Fruit fly (Drosophila melanogaster) whole organism, embryonic: Measurements from ENCODE around the gene CG42827.

ENCODE experiments used
- Atf-2 ChIP-seq: fragments of 200-800 bp; sonication (Bioruptor generic); optimal IDR thresholded peaks from 2 replicates; lab custom pipeline; 2016; ENCODE audit warnings: missing biosample characterization, missing genetic modification characterization
- CG10565 ChIP-seq: fragments of 200-800 bp; sonication (Bioruptor generic); optimal IDR thresholded peaks from 3 replicates; lab custom pipeline; 2016; ENCODE audit warnings: missing biosample characterization, mild to moderate bottlenecking, missing genetic modification characterization
- CG11093 ChIP-seq: fragments of 200-800 bp; sonication (Bioruptor generic); IDR thresholded peaks from 3 replicates; pipeline ENCODE4 v1.3.6; 2022; ENCODE audit warnings: missing biosample characterization, missing genetic modification characterization
- CG14710 ChIP-seq: fragments of 200-800 bp; sonication (Bioruptor generic); optimal IDR thresholded peaks from 3 replicates; lab custom pipeline; 2019; ENCODE audit warnings: missing biosample characterization, mild to moderate bottlenecking, missing genetic modification characterization, moderate library complexity
- CG15269 ChIP-seq: fragments of 200-800 bp; sonication (Bioruptor generic); optimal IDR thresholded peaks from 2 replicates; lab custom pipeline; 2018; ENCODE audit warnings: missing biosample characterization, mild to moderate bottlenecking, missing genetic modification characterization, moderate library complexity
- CG15479 ChIP-seq: fragments of 200-800 bp; sonication (Bioruptor generic); optimal IDR thresholded peaks from 3 replicates; lab custom pipeline; 2019; ENCODE audit warnings: missing biosample characterization, mild to moderate bottlenecking, missing genetic modification characterization, moderate library complexity
- CG15514 ChIP-seq: fragments of 200-800 bp; sonication (Bioruptor generic); optimal IDR thresholded peaks from 3 replicates; lab custom pipeline; 2017; ENCODE audit warnings: missing biosample characterization, missing genetic modification characterization, mild to moderate bottlenecking, moderate library complexity, missing genetic modification reagents
- CG17568 ChIP-seq: fragments of 200-800 bp; sonication (Bioruptor generic); optimal IDR thresholded peaks from 2 replicates; lab custom pipeline; 2018; ENCODE audit warnings: missing biosample characterization, mild to moderate bottlenecking, missing genetic modification characterization, moderate library complexity
- CG18764 ChIP-seq: fragments of 200-800 bp; sonication (Bioruptor generic); optimal IDR thresholded peaks from 3 replicates; lab custom pipeline; 2016; ENCODE audit warnings: missing biosample characterization, missing genetic modification characterization
- CG3065 ChIP-seq: fragments of 200-800 bp; sonication (Bioruptor generic); optimal IDR thresholded peaks from 2 replicates; lab custom pipeline; 2016; ENCODE audit warnings: missing biosample characterization, missing genetic modification characterization
- CG3281 ChIP-seq: fragments of 200-800 bp; sonication (Bioruptor generic); optimal IDR thresholded peaks from 3 replicates; lab custom pipeline; 2017; ENCODE audit warnings: missing biosample characterization, mild to moderate bottlenecking, missing genetic modification characterization
- CG4730 ChIP-seq: fragments of 200-800 bp; sonication (Bioruptor generic); IDR thresholded peaks from 2 replicates; pipeline ENCODE4 v1.3.6; 2022; ENCODE audit warnings: missing biosample characterization, missing genetic modification characterization
- CG7357 ChIP-seq: fragments of 200-800 bp; sonication (Bioruptor generic); IDR thresholded peaks from 3 replicates; pipeline ENCODE4 v1.3.6; 2022; ENCODE audit warnings: missing biosample characterization, missing genetic modification characterization
- CG8359 ChIP-seq: fragments of 200-800 bp; sonication (Bioruptor generic); optimal IDR thresholded peaks from 2 replicates; lab custom pipeline; 2017; ENCODE audit warnings: missing biosample characterization, mild to moderate bottlenecking, missing genetic modification characterization, borderline replicate concordance
- CG8944 ChIP-seq: fragments of 200-800 bp; sonication (Bioruptor generic); optimal IDR thresholded peaks from 3 replicates; lab custom pipeline; 2016; ENCODE audit warnings: missing biosample characterization, missing genetic modification characterization
- CHES-1-like ChIP-seq: fragments of 200-800 bp; sonication (Bioruptor generic); optimal IDR thresholded peaks from 2 replicates; lab custom pipeline; 2016; ENCODE audit warnings: missing biosample characterization, missing genetic modification characterization
- D19B ChIP-seq: fragments of 200-800 bp; sonication (Bioruptor generic); optimal IDR thresholded peaks from 2 replicates; lab custom pipeline; 2017; ENCODE audit warnings: missing biosample characterization, mild to moderate bottlenecking, missing genetic modification characterization
- Dp ChIP-seq: fragments of 200-800 bp; sonication (Bioruptor generic); optimal IDR thresholded peaks from 2 replicates; lab custom pipeline; 2018; ENCODE audit warnings: missing biosample characterization, mild to moderate bottlenecking, missing genetic modification characterization, moderate library complexity
- Fer2 ChIP-seq: fragments of 200-800 bp; sonication (Bioruptor generic); optimal IDR thresholded peaks from 2 replicates; lab custom pipeline; 2018; ENCODE audit warnings: missing biosample characterization, mild to moderate bottlenecking, missing genetic modification characterization, moderate library complexity
- GATAe ChIP-seq: fragments of 200-800 bp; sonication (Bioruptor generic); conservative IDR thresholded peaks from 2 replicates; pipeline ENCODE4 v1.3.6; 2022; ENCODE audit warnings: missing biosample characterization, missing genetic modification characterization
- HLHmδ ChIP-seq: fragments of 200-800 bp; sonication (Bioruptor generic); optimal IDR thresholded peaks from 2 replicates; lab custom pipeline; 2018; ENCODE audit warnings: missing biosample characterization, mild to moderate bottlenecking, missing genetic modification characterization, moderate library complexity
- Hr39 ChIP-seq: fragments of >200 bp; optimal IDR thresholded peaks from 2 replicates; lab custom pipeline; 2017
- Max ChIP-seq: fragments of 200-800 bp; sonication (Bioruptor generic); optimal IDR thresholded peaks from 2 replicates; lab custom pipeline; 2016; ENCODE audit warnings: missing biosample characterization, mild to moderate bottlenecking, missing genetic modification characterization
- Rfx ChIP-seq: fragments of 200-800 bp; sonication (Bioruptor generic); IDR thresholded peaks from 2 replicates; pipeline ENCODE4 v1.3.6; 2022; ENCODE audit warnings: missing biosample characterization, missing genetic modification characterization
- Sox100B ChIP-seq: fragments of 200-800 bp; sonication (Bioruptor generic); optimal IDR thresholded peaks from 3 replicates; lab custom pipeline; 2018; ENCODE audit warnings: missing biosample characterization, mild to moderate bottlenecking, missing genetic modification characterization
- Sry-β ChIP-seq: fragments of 200-800 bp; sonication (Bioruptor generic); optimal IDR thresholded peaks from 2 replicates; lab custom pipeline; 2018; ENCODE audit warnings: missing biosample characterization, mild to moderate bottlenecking, missing genetic modification characterization, moderate library complexity
- Trl ChIP-seq, 3 experiments: fragments of >200 bp in 2 of 3; fragments of 200-800 bp in 1 of 3; sonication (Bioruptor generic) in 1 of 3; optimal IDR thresholded peaks; 2 replicates in 1 of 3; 3 replicates in 2 of 3; lab custom pipeline; 2016 to 2017; ENCODE audit warnings: missing biosample characterization in 1 of 3, missing genetic modification characterization in 1 of 3
- ara ChIP-seq: fragments of 200-800 bp; sonication (Bioruptor generic); IDR thresholded peaks from 2 replicates; pipeline ENCODE4 v1.3.6; 2022; ENCODE audit warnings: missing biosample characterization, missing genetic modification characterization
- az2 ChIP-seq: fragments of 200-800 bp; sonication (Bioruptor generic); optimal IDR thresholded peaks from 3 replicates; lab custom pipeline; 2016; ENCODE audit warnings: missing biosample characterization, missing genetic modification characterization
- bab2 ChIP-seq: fragments of 200-800 bp; sonication (Bioruptor generic); optimal IDR thresholded peaks from 2 replicates; lab custom pipeline; 2016; ENCODE audit warnings: missing biosample characterization, missing genetic modification characterization
- bigmax ChIP-seq: fragments of 200-800 bp; sonication (Bioruptor generic); optimal IDR thresholded peaks from 2 replicates; lab custom pipeline; 2018; ENCODE audit warnings: missing biosample characterization, mild to moderate bottlenecking, missing genetic modification characterization
- chif ChIP-seq, 2 experiments: fragments of 200-800 bp; sonication (Bioruptor generic); optimal IDR thresholded peaks; 3 replicates each; lab custom pipeline; 2016; ENCODE audit warnings: missing biosample characterization in 2 of 2, missing genetic modification characterization in 2 of 2
- chm ChIP-seq: fragments of 200-800 bp; sonication (Bioruptor generic); IDR thresholded peaks from 2 replicates; pipeline ENCODE4 v1.3.6; 2022; ENCODE audit warnings: missing biosample characterization, missing genetic modification characterization
- disco-r ChIP-seq: fragments of 200-800 bp; sonication (Bioruptor generic); optimal IDR thresholded peaks from 2 replicates; lab custom pipeline; 2016; ENCODE audit warnings: missing biosample characterization, missing genetic modification characterization
- eve ChIP-seq, 2 experiments: fragments of >200 bp; optimal IDR thresholded peaks; 2 replicates each; lab custom pipeline; 2017; ENCODE audit warnings: missing biosample characterization in 2 of 2, missing genetic modification characterization in 2 of 2
- fd102C ChIP-seq: fragments of 200-800 bp; sonication (Bioruptor generic); optimal IDR thresholded peaks from 2 replicates; lab custom pipeline; 2018; ENCODE audit warnings: missing biosample characterization, mild to moderate bottlenecking, missing genetic modification characterization, moderate library complexity
- fru ChIP-seq: fragments of >200 bp; optimal IDR thresholded peaks from 2 replicates; lab custom pipeline; 2017
- hb ChIP-seq: fragments of 200-800 bp; sonication (Bioruptor generic); IDR thresholded peaks from 3 replicates; pipeline ENCODE4 v1.3.6; 2022; ENCODE audit warnings: missing biosample characterization, missing genetic modification characterization; ENCODE audit not compliant: partially characterized antibody
- lilli ChIP-seq: fragments of 200-800 bp; sonication (Bioruptor generic); optimal IDR thresholded peaks from 3 replicates; lab custom pipeline; 2016; ENCODE audit warnings: missing biosample characterization, missing genetic modification characterization
- peb ChIP-seq: fragments of 200-800 bp; sonication (Bioruptor generic); IDR thresholded peaks from 2 replicates; pipeline ENCODE4 v1.3.6; 2022; ENCODE audit warnings: missing biosample characterization, missing genetic modification characterization
- run ChIP-seq: fragments of 200-800 bp; sonication (Bioruptor generic); optimal IDR thresholded peaks from 3 replicates; lab custom pipeline; 2018; ENCODE audit warnings: missing biosample characterization, mild to moderate bottlenecking, missing genetic modification characterization
- sisA ChIP-seq: fragments of 200-800 bp; sonication (Bioruptor generic); IDR thresholded peaks from 2 replicates; pipeline ENCODE4 v1.3.6; 2022; ENCODE audit warnings: missing biosample characterization, missing genetic modification characterization
- slbo ChIP-seq: fragments of 200-800 bp; sonication (Bioruptor generic); IDR thresholded peaks from 2 replicates; pipeline ENCODE4 v1.3.6; 2022; ENCODE audit warnings: missing biosample characterization, missing genetic modification characterization
- so ChIP-seq: fragments of 200-800 bp; sonication (Bioruptor generic); IDR thresholded peaks from 3 replicates; pipeline ENCODE4 v1.3.6; 2022; ENCODE audit warnings: missing biosample characterization, missing genetic modification characterization
- twi ChIP-seq: fragments of 200-800 bp; optimal IDR thresholded peaks from 2 replicates; lab custom pipeline; 2019; ENCODE audit warnings: missing biosample characterization, mild to moderate bottlenecking, missing genetic modification characterization, moderate library complexity

Gene CG42827

dm6 chr3R:23347432-23348305 is 25.1 kb upstream of the CG42827 start, which contains the start of gene PolE1 (continued):
- TF ChIP-seq CG15514 (GFP tag; lab: Kevin White, UChicago) = peak; percentile 54

DNA sequence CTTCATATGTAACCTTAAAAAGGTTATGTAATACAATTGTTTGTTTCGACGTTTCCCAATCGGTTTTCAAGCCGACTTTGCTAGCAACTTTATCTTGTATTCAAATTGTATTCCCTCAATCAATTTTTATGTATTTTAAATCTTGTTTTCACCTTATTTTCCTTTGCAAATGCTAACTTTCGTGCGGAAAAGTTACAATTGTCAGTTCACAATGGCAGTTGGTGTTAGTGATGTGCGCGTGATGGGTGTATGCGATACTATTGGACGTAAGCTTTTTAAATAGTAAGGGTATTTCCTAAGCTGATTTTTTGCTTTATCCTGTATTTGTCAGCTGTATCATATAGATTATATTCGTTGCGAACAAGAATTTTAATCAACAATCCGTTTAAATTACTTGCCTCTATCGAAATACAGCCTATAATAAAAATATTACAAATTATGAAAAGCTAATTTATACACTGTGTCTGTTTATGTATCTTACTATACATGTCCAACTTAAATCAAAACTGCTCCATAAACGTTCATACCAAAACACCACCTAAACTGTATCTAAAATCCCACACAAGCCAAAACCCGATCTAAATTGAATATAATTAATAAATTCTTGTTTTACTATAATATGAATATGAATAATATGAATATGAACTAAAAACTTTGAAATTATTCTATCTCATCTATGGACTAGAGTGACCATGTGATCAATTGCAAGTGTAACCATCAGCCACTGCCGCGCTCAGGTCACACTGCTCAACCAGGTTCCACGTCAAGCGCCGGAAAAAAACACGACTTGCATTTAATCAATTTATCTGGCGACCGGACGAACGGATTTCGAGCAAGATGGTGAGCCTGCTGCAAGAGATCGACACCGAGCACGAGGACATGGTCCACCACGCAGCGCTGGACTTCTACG is 16.6 kb upstream of the CG42827 start, which contains the start of the genes ATPsynCF6 and Sec13:
Gene ATPsynCF6 (minus strand): TSS at position 236 of the 910 bp plus-strand sequence.
Gene Sec13 (plus strand): TSS at position 450 of the 910 bp plus-strand sequence.
- no peak for TF ChIP-seq Trl (optimal IDR thresholded peaks at IDR 0.05; lab: Kevin White, UChicago)
- peak; percentile 41 for TF ChIP-seq Trl (GFP tag; optimal IDR thresholded peaks at IDR 0.05; lab: Kevin White, UChicago)
- TF ChIP-seq Sry-β (GFP tag; lab: Kevin White, UChicago) = peak; percentile 21
- TF ChIP-seq CG18764 (GFP tag; lab: Kevin White, UChicago) = peak; percentile 43
- peak; percentile 76 for TF ChIP-seq CG14710 (tag; lab: Kevin White, UChicago)
- peak; percentile 77 for TF ChIP-seq slbo (GFP tag; lab: Robert Waterston, UW)
- no peak for TF ChIP-seq so (GFP tag; lab: Robert Waterston, UW)
- peak; percentile 22; the same call in 1 of the 2 replicates for TF ChIP-seq CG4730 (GFP tag; lab: Robert Waterston, UW)
- peak; percentile 53 for TF ChIP-seq CG15514 (GFP tag; lab: Kevin White, UChicago)
- TF ChIP-seq CG10565 = no peak
- peak; percentile 44 for TF ChIP-seq Max (GFP tag; lab: Kevin White, UChicago)
- TF ChIP-seq Rfx = peak; percentile 78
- no peak for TF ChIP-seq Hr39 (lab: Kevin White, UChicago)
- peak; percentile 45 for TF ChIP-seq CG15269 (tag; lab: Kevin White, UChicago)
- no peak for TF ChIP-seq CG7357 (GFP tag; lab: Robert Waterston, UW)
- TF ChIP-seq ara (GFP tag; lab: Robert Waterston, UW) = peak; percentile 60
- TF ChIP-seq twi (tag; lab: Kevin White, UChicago) = peak; percentile 28
- no peak; the same call in 2 of the 3 replicates for TF ChIP-seq CG11093
- no peak for TF ChIP-seq CG3065
- peak; percentile 85 for TF ChIP-seq bigmax (GFP tag; lab: Kevin White, UChicago)
- TF ChIP-seq chm (GFP tag; lab: Robert Waterston, UW) = peak; percentile 47; the same call in 1 of the 2 replicates
- TF ChIP-seq run (tag; lab: Kevin White, UChicago) = no peak
- no peak for TF ChIP-seq fru (lab: Kevin White, UChicago)
- no peak for TF ChIP-seq HLHmδ (GFP tag; lab: Kevin White, UChicago)
- TF ChIP-seq Dp (GFP tag; lab: Kevin White, UChicago) = no peak
- TF ChIP-seq CG15479 = no peak
- peak; percentile 13 for TF ChIP-seq disco-r (GFP tag; lab: Kevin White, UChicago)
- TF ChIP-seq lilli (GFP tag; lab: Kevin White, UChicago) = peak; percentile 59
- no peak for TF ChIP-seq CG8359
- TF ChIP-seq bab2 (GFP tag; lab: Kevin White, UChicago) = peak; percentile 48
- TF ChIP-seq CG3281 (GFP tag; lab: Kevin White, UChicago) = peak; percentile 62
- TF ChIP-seq az2 (GFP tag; lab: Kevin White, UChicago) = no peak
- peak; percentile 47 for TF ChIP-seq sisA (GFP tag; lab: Robert Waterston, UW)
- TF ChIP-seq CHES-1-like = no peak
- peak; percentile 33 for TF ChIP-seq CG8944
- no peak for TF ChIP-seq chif (GFP tag; optimal IDR thresholded peaks at IDR 0.05; lab: Kevin White, UChicago)
- TF ChIP-seq Sox100B (GFP tag; lab: Kevin White, UChicago) = peak; percentile 60
- TF ChIP-seq GATAe (GFP tag; lab: Robert Waterston, UW) = no peak
- TF ChIP-seq hb (GFP tag; lab: Robert Waterston, UW) = peak; percentile 85
- no peak for TF ChIP-seq CG17568 (GFP tag; lab: Kevin White, UChicago)
- TF ChIP-seq Fer2 (tag; lab: Kevin White, UChicago) = peak; percentile 46
- TF ChIP-seq D19B (GFP tag; lab: Kevin White, UChicago) = peak; percentile 40
- TF ChIP-seq eve (GFP tag; optimal IDR thresholded peaks at IDR 0.05; lab: Kevin White, UChicago) = no peak
- no peak for TF ChIP-seq peb (GFP tag; lab: Robert Waterston, UW)
- TF ChIP-seq fd102C (GFP tag; lab: Kevin White, UChicago) = no peak
- no peak for TF ChIP-seq Atf-2 (GFP tag; lab: Kevin White, UChicago)
